Worm (Caenorhabditis elegans) whole organism, midembryonic: Measurements from ENCODE around the gene K09C4.5.

ENCODE experiments used
- cog-1 ChIP-seq: sonication (generic microtip); optimal IDR thresholded peaks from 2 replicates; lab custom pipeline; 2016; ENCODE audit warnings: missing genetic modification characterization, missing compliant biosample characterization
- flt-1 ChIP-seq: fragments of 200-800 bp; sonication (Bioruptor generic); IDR thresholded peaks from 2 replicates; pipeline ENCODE4 v1.3.6; 2022; ENCODE audit warnings: missing genetic modification characterization, missing compliant biosample characterization
- klf-2 ChIP-seq: fragments of 200-800 bp; sonication (Bioruptor generic); conservative IDR thresholded peaks from 2 replicates; pipeline ENCODE4 v1.3.6; 2022; ENCODE audit warnings: missing genetic modification reagents, missing genetic modification characterization, missing compliant biosample characterization
- ref-1 ChIP-seq: fragments of 200-800 bp; sonication (Bioruptor generic); conservative IDR thresholded peaks from 2 replicates; pipeline ENCODE4 v1.3.6; 2022; ENCODE audit warnings: missing genetic modification reagents, missing genetic modification characterization, missing compliant biosample characterization
- tab-1 ChIP-seq: fragments of 200-800 bp; sonication (Bioruptor generic); IDR thresholded peaks from 2 replicates; pipeline ENCODE4 v1.3.6; 2022; ENCODE audit warnings: missing genetic modification characterization, missing compliant biosample characterization
- ztf-29 ChIP-seq: fragments of 200-800 bp; sonication (Bioruptor generic); IDR thresholded peaks from 2 replicates; pipeline ENCODE4 v1.3.6; 2022; ENCODE audit warnings: missing genetic modification reagents, missing genetic modification characterization, missing compliant biosample characterization

- TF ChIP-seq cog-1 (tag; lab: Kevin White, UChicago) (no peak), tab-1 (GFP tag; lab: Robert Waterston, UW) (no peak), ref-1 (GFP tag; lab: Robert Waterston, UW) (no peak), ztf-29 (GFP tag; lab: Robert Waterston, UW) (no peak), klf-2 (GFP tag; lab: Robert Waterston, UW) (no peak), flt-1 (GFP tag; lab: Robert Waterston, UW) (no peak)
Measured at ce11 chrX:3252500-3252899, 29.9 kb upstream of the K09C4.5 start, which contains the start of gene tba-9.
